Fruit fly (Drosophila melanogaster) whole organism, prepupa: ENCODE measurements around the gene mGluR.
A peak's percentile ranks its signal among the peaks of the same experiment; 100 is the strongest.

ENCODE experiments used
- Blimp-1 ChIP-seq: fragments of 200-800 bp; sonication (Bioruptor generic); optimal IDR thresholded peaks from 3 replicates; lab custom pipeline; 2017; ENCODE audit warnings: missing biosample characterization, missing genetic modification characterization, mild to moderate bottlenecking, moderate library complexity, missing genetic modification reagents
- CG10631 ChIP-seq: fragments of 200-800 bp; sonication (Bioruptor generic); optimal IDR thresholded peaks from 2 replicates; lab custom pipeline; 2016; ENCODE audit warnings: missing biosample characterization, missing genetic modification characterization
- CG10669 ChIP-seq: fragments of 200-800 bp; sonication (Bioruptor generic); optimal IDR thresholded peaks from 3 replicates; lab custom pipeline; 2018; ENCODE audit warnings: missing biosample characterization, mild to moderate bottlenecking, missing genetic modification characterization, moderate library complexity
- CG11294 ChIP-seq: fragments of 200-800 bp; sonication (Bioruptor generic); IDR thresholded peaks from 2 replicates; pipeline ENCODE4 v1.3.6; 2022; ENCODE audit warnings: missing biosample characterization, missing genetic modification characterization
- CG11762 ChIP-seq: fragments of 200-800 bp; sonication (Bioruptor generic); optimal IDR thresholded peaks from 3 replicates; lab custom pipeline; 2016; ENCODE audit warnings: missing biosample characterization, missing genetic modification characterization; ENCODE audit not compliant: insufficient read depth
- CG11902 ChIP-seq: fragments of 200-800 bp; sonication (Bioruptor generic); optimal IDR thresholded peaks from 3 replicates; lab custom pipeline; 2016; ENCODE audit warnings: missing biosample characterization, missing genetic modification characterization
- CG15336 ChIP-seq: fragments of 200-800 bp; sonication (Bioruptor generic); IDR thresholded peaks from 2 replicates; pipeline ENCODE4 v1.3.6; 2022; ENCODE audit warnings: missing biosample characterization, missing genetic modification characterization
- CG1621 ChIP-seq: fragments of 200-800 bp; sonication (Bioruptor generic); optimal IDR thresholded peaks from 3 replicates; lab custom pipeline; 2018; ENCODE audit warnings: missing biosample characterization, mild to moderate bottlenecking, missing genetic modification characterization
- CG16779 ChIP-seq: fragments of 200-800 bp; sonication (Bioruptor generic); optimal IDR thresholded peaks from 3 replicates; lab custom pipeline; 2017; ENCODE audit warnings: missing biosample characterization, mild to moderate bottlenecking, missing genetic modification characterization
- CG3032 ChIP-seq: fragments of 200-800 bp; optimal IDR thresholded peaks from 2 replicates; lab custom pipeline; 2019; ENCODE audit warnings: missing biosample characterization, mild to moderate bottlenecking, missing genetic modification characterization, moderate library complexity
- CG31627 ChIP-seq: fragments of 200-800 bp; sonication (Bioruptor generic); optimal IDR thresholded peaks from 3 replicates; lab custom pipeline; 2016; ENCODE audit warnings: missing biosample characterization, missing genetic modification characterization
- CG3919 ChIP-seq: fragments of 200-800 bp; sonication (Bioruptor generic); optimal IDR thresholded peaks from 3 replicates; lab custom pipeline; 2016; ENCODE audit warnings: missing biosample characterization, missing genetic modification characterization
- CG4318 ChIP-seq: fragments of 200-800 bp; sonication (Bioruptor generic); optimal IDR thresholded peaks from 3 replicates; lab custom pipeline; 2017; ENCODE audit warnings: missing biosample characterization, mild to moderate bottlenecking, missing genetic modification characterization
- CG6276 ChIP-seq: fragments of 200-800 bp; sonication (Bioruptor generic); optimal IDR thresholded peaks from 2 replicates; lab custom pipeline; 2017; ENCODE audit warnings: missing biosample characterization, mild to moderate bottlenecking, missing genetic modification characterization
- CG6792 ChIP-seq: fragments of 200-800 bp; sonication (Bioruptor generic); optimal IDR thresholded peaks from 3 replicates; lab custom pipeline; 2016; ENCODE audit warnings: missing biosample characterization, missing genetic modification characterization
- CG6808 ChIP-seq: fragments of 200-800 bp; sonication (Bioruptor generic); optimal IDR thresholded peaks from 3 replicates; lab custom pipeline; 2017; ENCODE audit warnings: missing biosample characterization, missing genetic modification characterization, mild to moderate bottlenecking, moderate library complexity, missing genetic modification reagents
- CG6854 ChIP-seq: fragments of 200-800 bp; sonication (Bioruptor generic); optimal IDR thresholded peaks from 2 replicates; lab custom pipeline; 2017; ENCODE audit warnings: missing biosample characterization, mild to moderate bottlenecking, missing genetic modification characterization
- CG7368 ChIP-seq: fragments of 200-800 bp; sonication (Bioruptor generic); optimal IDR thresholded peaks from 3 replicates; lab custom pipeline; 2016; ENCODE audit warnings: missing biosample characterization, missing genetic modification characterization
- CG8119 ChIP-seq: fragments of 200-800 bp; sonication (Bioruptor generic); IDR thresholded peaks from 3 replicates; pipeline ENCODE4 v1.3.6; 2022; ENCODE audit warnings: missing biosample characterization, missing genetic modification characterization
- CG8319 ChIP-seq: fragments of 200-800 bp; sonication (Bioruptor generic); optimal IDR thresholded peaks from 3 replicates; lab custom pipeline; 2016; ENCODE audit warnings: missing biosample characterization, missing genetic modification characterization
- CG8632 ChIP-seq: fragments of 200-800 bp; sonication (Bioruptor generic); optimal IDR thresholded peaks from 3 replicates; lab custom pipeline; 2016; ENCODE audit warnings: missing biosample characterization, missing genetic modification characterization
- CG9139 ChIP-seq: fragments of 200-800 bp; sonication (Bioruptor generic); optimal IDR thresholded peaks from 3 replicates; lab custom pipeline; 2017; ENCODE audit warnings: missing biosample characterization, mild to moderate bottlenecking, missing genetic modification characterization
- Eip75B ChIP-seq: fragments of 200-800 bp; sonication (Bioruptor generic); optimal IDR thresholded peaks from 3 replicates; lab custom pipeline; 2016; ENCODE audit warnings: missing biosample characterization, missing genetic modification characterization
- Eip78C ChIP-seq: fragments of 200-800 bp; sonication (Bioruptor generic); peaks from one replicate; lab custom pipeline; 2016; ENCODE audit warnings: missing biosample characterization, missing genetic modification characterization
- Ets96B ChIP-seq: fragments of 200-800 bp; optimal IDR thresholded peaks from 2 replicates; lab custom pipeline; 2019; ENCODE audit warnings: missing biosample characterization, mild to moderate bottlenecking, missing genetic modification characterization, moderate library complexity
- Gug ChIP-seq: fragments of 200-800 bp; sonication (Bioruptor generic); IDR thresholded peaks from 2 replicates; pipeline ENCODE4 v1.3.6; 2022; ENCODE audit warnings: missing biosample characterization, missing genetic modification characterization
- Hr38 ChIP-seq: sonication (Bioruptor generic); optimal IDR thresholded peaks from 2 replicates; lab custom pipeline; 2016; ENCODE audit warnings: missing biosample characterization, missing genetic modification characterization
- Hr39 ChIP-seq: fragments of 200-800 bp; sonication (Bioruptor generic); optimal IDR thresholded peaks from 2 replicates; lab custom pipeline; 2016; ENCODE audit warnings: missing biosample characterization, missing genetic modification characterization
- Hr4 ChIP-seq: fragments of 200-800 bp; sonication (Bioruptor generic); optimal IDR thresholded peaks from 3 replicates; lab custom pipeline; 2016; ENCODE audit warnings: missing biosample characterization, missing genetic modification characterization
- Lpt ChIP-seq: fragments of 200-800 bp; sonication (Bioruptor generic); optimal IDR thresholded peaks from 3 replicates; lab custom pipeline; 2016; ENCODE audit warnings: missing biosample characterization, missing genetic modification characterization
- Met ChIP-seq: fragments of 200-800 bp; sonication (Bioruptor generic); optimal IDR thresholded peaks from 3 replicates; lab custom pipeline; 2016; ENCODE audit warnings: missing biosample characterization, missing genetic modification characterization
- OdsH ChIP-seq: fragments of 200-800 bp; sonication (Bioruptor generic); optimal IDR thresholded peaks from 3 replicates; lab custom pipeline; 2016; ENCODE audit warnings: missing biosample characterization, missing genetic modification characterization
- Smox ChIP-seq: fragments of 200-800 bp; sonication (Bioruptor generic); optimal IDR thresholded peaks from 3 replicates; lab custom pipeline; 2016; ENCODE audit warnings: missing biosample characterization, missing genetic modification characterization
- Sox102F ChIP-seq: fragments of 200-800 bp; sonication (Bioruptor generic); optimal IDR thresholded peaks from 2 replicates; lab custom pipeline; 2016; ENCODE audit warnings: missing biosample characterization, mild to moderate bottlenecking, missing genetic modification characterization
- Sox14 ChIP-seq: fragments of 200-800 bp; sonication (Bioruptor generic); optimal IDR thresholded peaks from 3 replicates; lab custom pipeline; 2016; ENCODE audit warnings: missing biosample characterization, missing genetic modification characterization
- Sox15 ChIP-seq: fragments of 200-800 bp; sonication (Bioruptor generic); optimal IDR thresholded peaks from 3 replicates; lab custom pipeline; 2016; ENCODE audit warnings: missing biosample characterization, missing genetic modification characterization
- acj6 ChIP-seq: fragments of 200-800 bp; sonication (Bioruptor generic); optimal IDR thresholded peaks from 3 replicates; lab custom pipeline; 2016; ENCODE audit warnings: missing biosample characterization, missing genetic modification characterization
- cyc ChIP-seq: fragments of 200-800 bp; sonication (Bioruptor generic); optimal IDR thresholded peaks from 3 replicates; lab custom pipeline; 2016; ENCODE audit warnings: missing biosample characterization, missing genetic modification characterization
- dac ChIP-seq: fragments of 200-800 bp; sonication (Bioruptor generic); optimal IDR thresholded peaks from 2 replicates; lab custom pipeline; 2017; ENCODE audit warnings: missing biosample characterization, mild to moderate bottlenecking, missing genetic modification characterization
- dsx ChIP-seq: fragments of 200-800 bp; optimal IDR thresholded peaks from 3 replicates; lab custom pipeline; 2019; ENCODE audit warnings: missing biosample characterization, mild to moderate bottlenecking, missing genetic modification characterization, moderate library complexity; ENCODE audit not compliant: poor library complexity, severe bottlenecking
- esn ChIP-seq: fragments of 200-800 bp; sonication (Bioruptor generic); optimal IDR thresholded peaks from 2 replicates; lab custom pipeline; 2016; ENCODE audit warnings: missing biosample characterization, mild to moderate bottlenecking, missing genetic modification characterization, moderate library complexity
- fd59A ChIP-seq: fragments of 200-800 bp; sonication (Bioruptor generic); optimal IDR thresholded peaks from 2 replicates; lab custom pipeline; 2017; ENCODE audit warnings: missing biosample characterization, mild to moderate bottlenecking, missing genetic modification characterization, missing genetic modification reagents
- fd85E ChIP-seq: fragments of 200-800 bp; sonication (Bioruptor generic); optimal IDR thresholded peaks from 3 replicates; lab custom pipeline; 2016; ENCODE audit warnings: missing biosample characterization, missing genetic modification characterization
- fkh ChIP-seq: fragments of 200-800 bp; sonication (Bioruptor generic); optimal IDR thresholded peaks from 3 replicates; lab custom pipeline; 2017; ENCODE audit warnings: missing biosample characterization, mild to moderate bottlenecking, missing genetic modification characterization, moderate library complexity
- lz ChIP-seq: fragments of 200-800 bp; sonication (Bioruptor generic); optimal IDR thresholded peaks from 3 replicates; lab custom pipeline; 2016; ENCODE audit warnings: missing biosample characterization, missing genetic modification characterization
- net ChIP-seq: fragments of 200-800 bp; sonication (Bioruptor generic); optimal IDR thresholded peaks from 3 replicates; lab custom pipeline; 2016; ENCODE audit warnings: missing biosample characterization, missing genetic modification characterization
- salr ChIP-seq, 2 experiments: fragments of 200-800 bp; sonication (Bioruptor generic); optimal IDR thresholded peaks; 3 replicates each; lab custom pipeline; 2016 to 2018; ENCODE audit warnings: missing biosample characterization in 2 of 2, missing genetic modification characterization in 2 of 2, mild to moderate bottlenecking in 1 of 2
- spab ChIP-seq: fragments of 200-800 bp; sonication (Bioruptor generic); optimal IDR thresholded peaks from 2 replicates; lab custom pipeline; 2017; ENCODE audit warnings: missing biosample characterization, mild to moderate bottlenecking, missing genetic modification characterization, missing genetic modification reagents
- ss ChIP-seq, 2 experiments: fragments of 200-800 bp; sonication (Bioruptor generic); optimal IDR thresholded peaks; 2 replicates in 1 of 2; 3 replicates in 1 of 2; lab custom pipeline; 2017 to 2018; ENCODE audit warnings: mild to moderate bottlenecking in 2 of 2, missing biosample characterization in 2 of 2, missing genetic modification characterization in 2 of 2, moderate library complexity in 1 of 2
- svp ChIP-seq: fragments of 200-800 bp; sonication (Bioruptor generic); peaks from one replicate; lab custom pipeline; 2016; ENCODE audit warnings: missing biosample characterization, missing genetic modification characterization
- topi ChIP-seq: fragments of 200-800 bp; sonication (Bioruptor generic); optimal IDR thresholded peaks from 3 replicates; lab custom pipeline; 2016; ENCODE audit warnings: missing biosample characterization, missing genetic modification characterization
- vri ChIP-seq: fragments of 200-800 bp; sonication (Bioruptor generic); optimal IDR thresholded peaks from 3 replicates; lab custom pipeline; 2016; ENCODE audit warnings: missing biosample characterization, mild to moderate bottlenecking, missing genetic modification characterization

Gene mGluR

DNA sequence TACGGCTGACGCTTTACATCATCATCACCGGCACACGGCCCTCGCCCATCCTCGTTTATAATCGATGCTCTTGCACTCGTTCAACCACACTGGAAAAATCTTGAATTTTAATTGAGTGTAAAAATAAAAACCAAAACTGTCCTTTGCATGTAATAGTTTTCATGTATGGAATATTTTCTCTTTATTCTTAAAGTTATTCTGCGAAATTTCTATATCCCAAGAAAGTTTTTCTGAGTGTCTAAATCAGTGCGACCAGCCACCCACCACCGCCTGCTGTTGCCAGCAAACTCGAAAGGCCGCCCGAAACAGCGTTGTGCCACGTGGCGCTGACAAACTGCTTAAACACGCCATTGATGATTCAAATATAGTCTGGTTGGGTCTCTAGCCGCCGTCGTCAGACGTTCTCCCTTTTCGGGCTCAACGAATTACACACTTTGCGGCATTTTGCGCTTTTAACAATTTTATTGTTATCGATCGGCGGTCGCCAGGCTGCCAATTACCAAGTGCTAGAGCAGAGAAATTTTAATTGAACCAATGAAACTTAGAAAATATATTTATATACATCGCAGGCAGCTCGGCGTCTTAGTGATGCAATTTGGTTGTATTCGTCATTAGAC lies 46.3 kb downstream of the mGluR start:
- peak; percentile 52 for TF ChIP-seq CG10631 (GFP tag; lab: Kevin White, UChicago)
- TF ChIP-seq CG8319, result no peak
- TF ChIP-seq CG11294 (GFP tag; lab: Robert Waterston, UW), result no peak
- peak; percentile 19 for TF ChIP-seq CG3032 (tag; lab: Kevin White, UChicago)
- TF ChIP-seq Lpt (GFP tag; lab: Kevin White, UChicago), result no peak
- TF ChIP-seq net (GFP tag; lab: Kevin White, UChicago), result no peak
- TF ChIP-seq Smox, result peak; percentile 22
- peak in 1 of 2 experiments; percentile 2 for TF ChIP-seq salr (GFP tag; optimal IDR thresholded peaks at IDR 0.05; lab: Kevin White, UChicago)
- no peak for TF ChIP-seq CG15336 (GFP tag; lab: Robert Waterston, UW)
- TF ChIP-seq fd59A (GFP tag; lab: Kevin White, UChicago), result no peak
- peak; percentile 48 for TF ChIP-seq esn (GFP tag; lab: Kevin White, UChicago)
- peak; percentile 16 for TF ChIP-seq Sox14 (GFP tag; lab: Kevin White, UChicago)
- TF ChIP-seq Hr39, result peak; percentile 50
- TF ChIP-seq CG16779 (tag; lab: Kevin White, UChicago), result no peak
- TF ChIP-seq CG9139 (GFP tag; lab: Kevin White, UChicago), result no peak
- peak; percentile 32 for TF ChIP-seq Eip75B (GFP tag; lab: Kevin White, UChicago)
- peak; percentile 45 for TF ChIP-seq CG6792 (GFP tag; lab: Kevin White, UChicago)
- TF ChIP-seq fkh, result no peak
- TF ChIP-seq CG8119 (GFP tag; lab: Robert Waterston, UW), result no peak
- TF ChIP-seq Sox15 (GFP tag; lab: Kevin White, UChicago), result no peak
- no peak for TF ChIP-seq CG6808 (GFP tag; lab: Kevin White, UChicago)
- peak; percentile 13 for TF ChIP-seq CG8632 (GFP tag; lab: Kevin White, UChicago)
- TF ChIP-seq dac, result no peak
- peak; percentile 21 for TF ChIP-seq vri
- TF ChIP-seq Met (GFP tag; lab: Kevin White, UChicago), result peak; percentile 43
- TF ChIP-seq ss (GFP tag; optimal IDR thresholded peaks at IDR 0.05; lab: Kevin White, UChicago), result no peak
- no peak for TF ChIP-seq Hr4
- TF ChIP-seq Gug, result no peak
- no peak for TF ChIP-seq CG11902 (GFP tag; lab: Kevin White, UChicago)
- TF ChIP-seq Sox102F, result peak; percentile 26
- peak; percentile 8 for TF ChIP-seq acj6
- TF ChIP-seq spab, result no peak
- no peak for TF ChIP-seq CG6276 (GFP tag; lab: Kevin White, UChicago)
- TF ChIP-seq CG3919, result no peak
- TF ChIP-seq CG11762, result no peak
- peak; percentile 42 for TF ChIP-seq cyc
- TF ChIP-seq OdsH (GFP tag; lab: Kevin White, UChicago), result peak; percentile 29
- TF ChIP-seq CG1621 (tag; lab: Kevin White, UChicago), result no peak
- peak; percentile 59 for TF ChIP-seq Eip78C (GFP tag; lab: Kevin White, UChicago)
- TF ChIP-seq lz (GFP tag; lab: Kevin White, UChicago), result peak; percentile 39
- TF ChIP-seq topi (GFP tag; lab: Kevin White, UChicago), result peak; percentile 37
- TF ChIP-seq CG10669 (GFP tag; lab: Kevin White, UChicago), result no peak
- peak; percentile 64 for TF ChIP-seq svp (GFP tag; lab: Kevin White, UChicago)
- TF ChIP-seq CG7368 (GFP tag; lab: Kevin White, UChicago), result no peak
- no peak for TF ChIP-seq dsx (GFP tag; lab: Kevin White, UChicago)
- no peak for TF ChIP-seq Blimp-1 (GFP tag; lab: Kevin White, UChicago)
- TF ChIP-seq CG31627 (GFP tag; lab: Kevin White, UChicago), result peak; percentile 47
- peak; percentile 30 for TF ChIP-seq Ets96B (tag; lab: Kevin White, UChicago)
- no peak for TF ChIP-seq Hr38 (GFP tag; lab: Kevin White, UChicago)
- TF ChIP-seq fd85E, result no peak
- TF ChIP-seq CG6854, result no peak
- no peak for TF ChIP-seq CG4318 (GFP tag; lab: Kevin White, UChicago)
